Worm (Caenorhabditis elegans) whole organism, L4/young adult: ENCODE measurements around the gene C05C10.2.

Experiments used
- dao-5 ChIP-seq: sonication (generic microtip); optimal IDR thresholded peaks from 2 replicates; lab custom pipeline; 2016; ENCODE audit warnings: missing genotype, missing genetic modification characterization, moderate library complexity, missing compliant biosample characterization
- him-1 ChIP-seq: sonication (generic microtip); optimal IDR thresholded peaks from 2 replicates; lab custom pipeline; 2016; ENCODE audit warnings: missing genotype, missing genetic modification reagents, missing genetic modification characterization, missing compliant biosample characterization

- TF ChIP-seq him-1, result no peak
- TF ChIP-seq dao-5 (tag; lab: Kevin White, UChicago), result no peak
Observed at ce11 chrII:9976405-9976804, 54.4 kb downstream of the C05C10.2 start, which contains the start of gene R53.8.
